Worm (Caenorhabditis elegans): ENCODE data around the gene B0280.2.

Gene B0280.2

ce11 chrIII:7101814-7102477 is 22.5 kb upstream of the B0280.2 start (continued):
- TF ChIP-seq sdz-38 (tag; optimal IDR thresholded peaks at IDR 0.05) (no peak), K11D2.4 (GFP tag; IDR thresholded peaks at IDR 0.05) (no peak), F23B12.7 (tag; optimal IDR thresholded peaks at IDR 0.05; ENCODE audit: insufficient read depth) (no peak), Y95B8A.8 (GFP tag; IDR thresholded peaks at IDR 0.05) (peak; percentile 92), athp-1 (tag; optimal IDR thresholded peaks at IDR 0.05) (peak; percentile 76), D2030.7 (GFP tag; IDR thresholded peaks at IDR 0.05) (peak; percentile 86), atf-7 (tag; optimal IDR thresholded peaks at IDR 0.05) (peak; percentile 24), snpc-3.4 (tag; optimal IDR thresholded peaks at IDR 0.05) (peak; percentile 88), C17E4.6 (GFP tag; IDR thresholded peaks at IDR 0.05) (0 out of 2 replicates have a peak, but pooled peaks have one; percentile 11), xnd-1 (tag; optimal IDR thresholded peaks at IDR 0.05) (peak; percentile 59), zim-3 (tag; optimal IDR thresholded peaks at IDR 0.05) (no peak)

DNA sequence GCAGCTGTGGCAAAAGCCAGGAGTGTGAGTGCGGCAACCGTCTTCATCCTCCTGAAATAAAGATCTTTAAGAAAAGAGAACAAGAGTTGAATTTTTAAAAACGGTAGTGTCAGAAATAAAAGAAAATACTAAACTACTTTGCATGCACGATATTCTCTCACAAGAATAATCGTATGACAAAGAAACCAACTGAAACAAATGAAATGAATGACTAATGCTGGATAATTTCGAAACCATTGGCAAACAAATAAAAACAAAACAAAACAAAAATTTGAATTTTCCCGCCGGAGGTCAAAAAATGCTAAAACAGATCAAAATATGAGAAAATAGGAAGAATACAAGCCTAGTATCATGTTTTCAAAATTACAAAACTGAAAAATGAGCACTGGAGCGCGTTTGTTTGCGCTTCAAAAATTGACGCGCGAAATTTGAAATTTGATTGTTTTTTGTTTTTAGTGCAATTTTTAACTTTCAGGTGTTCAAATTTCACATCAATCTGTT is 20.5 kb upstream of the B0280.2 start, which contains the start of gene cpg-2:
Gene cpg-2, minus strand, starts transcription at position 51 of the 501 bp plus-strand sequence.
- TF ChIP-seq tbp1 (GFP tag; optimal IDR thresholded peaks at IDR 0.05) (peak; percentile 64), nhr-80 (tag; optimal IDR thresholded peaks at IDR 0.05) (no peak), snpc-1.1 (tag; optimal IDR thresholded peaks at IDR 0.05; ENCODE audit: insufficient read depth) (peak; percentile 82), aptf-3 (GFP tag; IDR thresholded peaks at IDR 0.05) (no peak), F22D6.2 (tag; optimal IDR thresholded peaks at IDR 0.05) (no peak), nfyb-1 (GFP tag; IDR thresholded peaks at IDR 0.05) (peak; percentile 57; the same call in 1 of the 2 replicates), Y95B8A.8 (GFP tag; IDR thresholded peaks at IDR 0.05) (peak; percentile 84), tlf-1 (GFP tag; optimal IDR thresholded peaks at IDR 0.05) (peak; percentile 90), zfh-2 (GFP tag; conservative IDR thresholded peaks at IDR 0.05) (no peak), hmg-1.2 (GFP tag; IDR thresholded peaks at IDR 0.05) (peak; percentile 66), F49E8.2 (tag; optimal IDR thresholded peaks at IDR 0.05; ENCODE audit: insufficient read depth) (peak; percentile 95), B0336.3 (GFP tag; IDR thresholded peaks at IDR 0.05) (peak; percentile 79), ceh-40 (GFP tag; IDR thresholded peaks at IDR 0.05) (no peak), him-1 (tag; optimal IDR thresholded peaks at IDR 0.05) (peak; percentile 62), hmg-20 (GFP tag; IDR thresholded peaks at IDR 0.05) (no peak), cebp-2 (GFP tag; IDR thresholded peaks at IDR 0.05) (no peak), ztf-28 (GFP tag; IDR thresholded peaks at IDR 0.05) (0 out of 2 replicates have a peak, but pooled peaks have one; percentile 20), dpl-1 (GFP tag; optimal IDR thresholded peaks at IDR 0.05) (peak; percentile 95), dox-1 (GFP tag; IDR thresholded peaks at IDR 0.05) (peak; percentile 77; the same call in 1 of the 2 replicates), xnd-1 (tag; optimal IDR thresholded peaks at IDR 0.05) (peak; percentile 97), efl-1 (GFP tag; optimal IDR thresholded peaks at IDR 0.05) (peak; percentile 99), ekl-4 (GFP tag; IDR thresholded peaks at IDR 0.05) (peak; percentile 81), pbrm-1 (GFP tag; IDR thresholded peaks at IDR 0.05) (peak; percentile 27; the same call in 1 of the 2 replicates), somi-1 (GFP tag; optimal IDR thresholded peaks at IDR 0.05) (no peak), egl-44 (GFP tag; IDR thresholded peaks at IDR 0.05) (no peak), Y79H2A.3 (GFP tag; conservative IDR thresholded peaks at IDR 0.05) (0 out of 2 replicates have a peak, but pooled peaks have one; percentile 67), snpc-4 (GFP tag; optimal IDR thresholded peaks at IDR 0.05) (peak; percentile 58), snpc-4 (tag; optimal IDR thresholded peaks at IDR 0.05) (peak in 3 of 4 experiments; percentile 11 to 62 (median 55)), ceh-91 (GFP tag; IDR thresholded peaks at IDR 0.05) (peak; percentile 98), mcd-1 (GFP tag; IDR thresholded peaks at IDR 0.05) (peak; percentile 81), F10E7.11 (tag; optimal IDR thresholded peaks at IDR 0.05) (no peak), F23B12.7 (tag; optimal IDR thresholded peaks at IDR 0.05; ENCODE audit: insufficient read depth) (peak; percentile 64), attf-3 (GFP tag; conservative IDR thresholded peaks at IDR 0.05) (peak; percentile 24; the same call in 1 of the 2 replicates), hsf-1 (GFP tag; IDR thresholded peaks at IDR 0.05) (peak; percentile 86), hlh-26 (GFP tag; conservative IDR thresholded peaks at IDR 0.05) (no peak), athp-1 (tag; optimal IDR thresholded peaks at IDR 0.05) (peak; percentile 20), attf-6 (GFP tag; IDR thresholded peaks at IDR 0.05) (peak; percentile 73; the same call in 1 of the 2 replicates), ccch-3 (GFP tag; optimal IDR thresholded peaks at IDR 0.05) (no peak), snpc-3.4 (tag; optimal IDR thresholded peaks at IDR 0.05) (peak; percentile 96)

Measured in whole organism, young adult.